Fruit fly (Drosophila melanogaster): ENCODE results near the gene Gnpnat.
A peak's percentile ranks its signal among the peaks of the same experiment; 100 is the strongest.

Gnpnat gene

DNA sequence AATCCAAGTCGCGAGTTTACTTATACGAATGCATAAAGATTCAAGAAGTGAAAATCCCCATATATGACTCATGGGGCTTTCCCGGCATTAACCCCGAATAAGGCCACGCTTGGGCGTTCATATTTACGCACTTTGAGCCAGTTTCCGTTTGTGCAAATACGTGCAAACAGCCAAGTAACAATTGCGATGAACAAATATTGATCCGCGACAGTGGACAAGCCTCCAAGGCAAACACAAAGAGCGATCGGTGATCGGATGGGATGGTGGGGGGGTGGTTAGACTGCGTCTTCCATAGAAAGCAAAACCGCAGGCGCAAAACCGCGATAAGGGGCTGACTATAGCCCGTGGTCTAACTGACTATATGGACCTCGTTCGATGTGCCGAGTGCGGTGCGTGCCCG is 19.2 kb downstream of the Gnpnat start (continued):
- peak; percentile 0 for TF ChIP-seq CG9817 (tag; optimal IDR thresholded peaks at IDR 0.05)
- peak; percentile 0 for TF ChIP-seq CG17802 (tag; optimal IDR thresholded peaks at IDR 0.05)
- TF ChIP-seq cato (GFP tag; optimal IDR thresholded peaks at IDR 0.05; ENCODE audit: borderline replicate concordance), result no peak
- peak; percentile 87 for TF ChIP-seq nom (GFP tag; optimal IDR thresholded peaks at IDR 0.05)
- TF ChIP-seq Eip74EF (GFP tag; optimal IDR thresholded peaks at IDR 0.05), result peak in 1 of 2 experiments; percentile 3
- TF ChIP-seq sqz (GFP tag; optimal IDR thresholded peaks at IDR 0.05), result no peak
- TF ChIP-seq CG3281 (GFP tag; optimal IDR thresholded peaks at IDR 0.05), result peak; percentile 14
- TF ChIP-seq CG17912 (GFP tag; optimal IDR thresholded peaks at IDR 0.05), result peak; percentile 18
- peak; percentile 80 for TF ChIP-seq ATbp (GFP tag; optimal IDR thresholded peaks at IDR 0.05)
- TF ChIP-seq C15 (GFP tag; IDR thresholded peaks at IDR 0.05), result 0 out of 3 replicates have a peak, but pooled peaks have one; percentile 46
- peak; percentile 47 for TF ChIP-seq CG2875 (GFP tag; optimal IDR thresholded peaks at IDR 0.05)
- TF ChIP-seq Fer3 (tag; optimal IDR thresholded peaks at IDR 0.05), result peak; percentile 17
- peak; percentile 41; the same call in 1 of the 2 replicates for TF ChIP-seq HLH3B (GFP tag; IDR thresholded peaks at IDR 0.05)
- 0 out of 3 replicates have a peak, but pooled peaks have one; percentile 40 for TF ChIP-seq ken (GFP tag; IDR thresholded peaks at IDR 0.05)
- peak; percentile 19 for TF ChIP-seq CG6813 (GFP tag; optimal IDR thresholded peaks at IDR 0.05)
- TF ChIP-seq Deaf1 (tag; optimal IDR thresholded peaks at IDR 0.05), result peak; percentile 0
- no peak for TF ChIP-seq Sry-β (GFP tag; optimal IDR thresholded peaks at IDR 0.05)
- no peak for TF ChIP-seq CG4404 (GFP tag; IDR thresholded peaks at IDR 0.05)
- TF ChIP-seq nau (GFP tag; optimal IDR thresholded peaks at IDR 0.05), result peak; percentile 49
- TF ChIP-seq MTF-1 (GFP tag; optimal IDR thresholded peaks at IDR 0.05; ENCODE audit: borderline replicate concordance), result peak; percentile 32
- TF ChIP-seq kay (GFP tag; optimal IDR thresholded peaks at IDR 0.05), result peak; percentile 11
- no peak for TF ChIP-seq zen2 (GFP tag; IDR thresholded peaks at IDR 0.05; ENCODE audit: partially characterized antibody)
- peak; percentile 11; the same call in 1 of the 2 replicates for TF ChIP-seq vvl (GFP tag; IDR thresholded peaks at IDR 0.05)
- TF ChIP-seq phol (tag; optimal IDR thresholded peaks at IDR 0.05), result no peak
- peak; percentile 37 for TF ChIP-seq Asciz (GFP tag; optimal IDR thresholded peaks at IDR 0.05)
- TF ChIP-seq CG17829 (tag; optimal IDR thresholded peaks at IDR 0.05), result no peak
- TF ChIP-seq pfk (GFP tag; optimal IDR thresholded peaks at IDR 0.05), result no peak
- TF ChIP-seq Bgb (GFP tag; IDR thresholded peaks at IDR 0.05; ENCODE audit: partially characterized antibody), result 0 out of 2 replicates have a peak, but pooled peaks have one; percentile 13
- TF ChIP-seq CG1603 (tag; optimal IDR thresholded peaks at IDR 0.05), result peak; percentile 59
- 0 out of 2 replicates have a peak, but pooled peaks have one; percentile 15 for TF ChIP-seq seq (GFP tag; IDR thresholded peaks at IDR 0.05)
- no peak for TF ChIP-seq CG18764 (GFP tag; optimal IDR thresholded peaks at IDR 0.05)
- TF ChIP-seq chm (GFP tag; IDR thresholded peaks at IDR 0.05), result no peak
- no peak for TF ChIP-seq CG9727 (GFP tag; optimal IDR thresholded peaks at IDR 0.05)
- TF ChIP-seq CG14014 (GFP tag; IDR thresholded peaks at IDR 0.05), result peak; percentile 37; the same call in 1 of the 2 replicates
- peak; percentile 28 for TF ChIP-seq repo (GFP tag; optimal IDR thresholded peaks at IDR 0.05)
- no peak for TF ChIP-seq hbn (GFP tag; IDR thresholded peaks at IDR 0.05; ENCODE audit: partially characterized antibody)
- peak; percentile 7 for TF ChIP-seq Hmr (GFP tag; optimal IDR thresholded peaks at IDR 0.05)
- TF ChIP-seq Dbx (GFP tag; IDR thresholded peaks at IDR 0.05), result 0 out of 3 replicates have a peak, but pooled peaks have one; percentile 40
- peak in 1 of 2 experiments; percentile 6 for TF ChIP-seq bsh (GFP tag; optimal IDR thresholded peaks at IDR 0.05)
- peak; percentile 53 for TF ChIP-seq lab (GFP tag; optimal IDR thresholded peaks at IDR 0.05)
- peak; percentile 15 for TF ChIP-seq BtbVII (GFP tag; optimal IDR thresholded peaks at IDR 0.05)
- TF ChIP-seq Rx (GFP tag; IDR thresholded peaks at IDR 0.05), result 0 out of 2 replicates have a peak, but pooled peaks have one; percentile 10
- peak in 1 of 2 experiments; percentile 2 for TF ChIP-seq Pdp1 (GFP tag; optimal IDR thresholded peaks at IDR 0.05)
- TF ChIP-seq ara (GFP tag; IDR thresholded peaks at IDR 0.05), result no peak
- TF ChIP-seq sob (GFP tag; IDR thresholded peaks at IDR 0.05), result no peak; the same call in 1 of the 2 replicates
- TF ChIP-seq otp (GFP tag; IDR thresholded peaks at IDR 0.05), result 0 out of 3 replicates have a peak, but pooled peaks have one; percentile 19
- peak; percentile 15 for TF ChIP-seq CG13424 (tag; optimal IDR thresholded peaks at IDR 0.05)
- TF ChIP-seq schlank (tag; optimal IDR thresholded peaks at IDR 0.05), result peak; percentile 51
